Worm (Caenorhabditis elegans) whole organism, L1 larva: ENCODE data around the gene dmd-6.

Experiments
- ama-1 ChIP-seq: fragments of 150-350 bp; optimal IDR thresholded peaks from 2 replicates; lab custom pipeline; 2014
- ceh-82 ChIP-seq, 3 experiments: fragments of 150-350 bp in 1 of 3; sonication (generic microtip) in 2 of 3; optimal IDR thresholded peaks; 2 replicates each; lab custom pipeline; 2014 to 2017; ENCODE audit warnings: missing biosample characterization in 3 of 3, missing genetic modification characterization in 3 of 3
- ceh-88 ChIP-seq: fragments of 200-800 bp; sonication (Bioruptor generic); IDR thresholded peaks from 2 replicates; pipeline ENCODE4 v1.3.6; 2022; ENCODE audit warnings: missing genetic modification characterization, missing compliant biosample characterization
- efl-1 ChIP-seq, 4 experiments: fragments of 150-350 bp; optimal IDR thresholded peaks in 3 of 4; peaks in 1 of 4; 1 replicate in 1 of 4; 2 replicates in 3 of 4; lab custom pipeline; 2014; ENCODE audit warnings: missing biosample characterization in 2 of 4, missing genetic modification characterization in 2 of 4, missing genetic modification reagents in 2 of 4
- lin-13 ChIP-seq: fragments of 150-350 bp; optimal IDR thresholded peaks from 2 replicates; lab custom pipeline; 2014; ENCODE audit warnings: missing biosample characterization, missing genetic modification reagents, missing genetic modification characterization
- nhr-76 ChIP-seq: sonication (generic microtip); optimal IDR thresholded peaks from 2 replicates; lab custom pipeline; 2017; ENCODE audit warnings: missing biosample characterization, missing genetic modification characterization
- pag-3 ChIP-seq: sonication (generic microtip); optimal IDR thresholded peaks from 2 replicates; lab custom pipeline; 2017; ENCODE audit warnings: missing genetic modification characterization, mild to moderate bottlenecking, missing compliant biosample characterization, antibody characterized with exemption, borderline replicate concordance; ENCODE audit not compliant: insufficient read depth
- snu-23 ChIP-seq: sonication (generic microtip); optimal IDR thresholded peaks from 2 replicates; lab custom pipeline; 2016; ENCODE audit warnings: missing genetic modification characterization, missing compliant biosample characterization
- unc-98 ChIP-seq: fragments of 200-800 bp; sonication (Bioruptor generic); IDR thresholded peaks from 2 replicates; pipeline ENCODE4 v1.3.6; 2022; ENCODE audit warnings: missing genetic modification characterization, missing compliant biosample characterization
- ztf-4 ChIP-seq: fragments of 150-350 bp; optimal IDR thresholded peaks from 2 replicates; lab custom pipeline; 2014; ENCODE audit warnings: missing biosample characterization, missing genetic modification characterization

- no peak for TF ChIP-seq pag-3 (tag; lab: Kevin White, UChicago)
- no peak for TF ChIP-seq ama-1
- no peak for TF ChIP-seq ceh-82 (tag; optimal IDR thresholded peaks at IDR 0.05; lab: Kevin White, UChicago)
- no peak for TF ChIP-seq ceh-88 (GFP tag; lab: Robert Waterston, UW)
- no peak for TF ChIP-seq lin-13 (GFP tag; lab: Kevin White, UChicago)
- TF ChIP-seq snu-23 (GFP tag; lab: Kevin White, UChicago): no peak
- no peak for TF ChIP-seq nhr-76 (tag; lab: Kevin White, UChicago)
- no peak for TF ChIP-seq efl-1 (optimal IDR thresholded peaks at IDR 0.05; lab: Kevin White, UChicago)
- TF ChIP-seq efl-1 (GFP tag; optimal IDR thresholded peaks at IDR 0.05 in 1 of 2; lab: Kevin White, UChicago): no peak
- no peak for TF ChIP-seq ztf-4 (tag; lab: Kevin White, UChicago)
- no peak for TF ChIP-seq unc-98
Measured at ce11 chrIV:14613375-14613774, 3.0 kb upstream of the dmd-6 start.
